Worm (Caenorhabditis elegans): ENCODE data around the gene srbc-11.

DNA sequence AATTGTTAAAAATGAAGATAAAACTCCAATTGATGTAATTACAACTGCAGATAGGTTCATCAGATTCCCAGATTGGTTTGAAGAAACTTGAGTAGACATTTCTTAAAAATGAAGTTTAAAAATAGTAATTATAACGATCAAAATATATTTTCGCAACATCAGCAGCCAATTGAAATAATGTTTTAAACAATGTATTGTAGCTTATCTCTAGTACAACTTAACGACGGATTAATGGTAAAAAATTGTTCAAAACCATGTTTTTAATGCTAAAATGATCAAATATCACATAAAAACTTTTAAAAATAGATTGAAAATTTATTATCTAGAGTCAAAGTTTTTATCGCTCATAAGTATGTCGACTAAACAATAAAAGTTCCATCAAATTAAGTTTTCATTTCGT lies at the start of gene srbc-11:
- no peak for TF ChIP-seq nhr-11 (tag; optimal IDR thresholded peaks at IDR 0.05)
- TF ChIP-seq ztf-11 (tag; optimal IDR thresholded peaks at IDR 0.05), result no peak
- TF ChIP-seq nhr-237 (tag; optimal IDR thresholded peaks at IDR 0.05), result no peak
- TF ChIP-seq ceh-82 (tag; optimal IDR thresholded peaks at IDR 0.05), result no peak
- no peak for TF ChIP-seq lin-39 (tag; optimal IDR thresholded peaks at IDR 0.05)
- TF ChIP-seq elt-3 (tag; optimal IDR thresholded peaks at IDR 0.05), result no peak
- TF ChIP-seq mdl-1 (tag; optimal IDR thresholded peaks at IDR 0.05), result no peak
- TF ChIP-seq nhr-23 (tag; optimal IDR thresholded peaks at IDR 0.05), result no peak

All from whole organism, L2 larva.